Worm (Caenorhabditis elegans) whole organism, young adult: ENCODE measurements around the gene idpp-11.

Source experiments
- B0035.1 ChIP-seq: sonication (generic microtip); optimal IDR thresholded peaks from 2 replicates; lab custom pipeline; 2016; ENCODE audit warnings: missing genetic modification characterization, mild to moderate bottlenecking, missing compliant biosample characterization, missing genotype, missing genetic modification reagents
- B0336.3 ChIP-seq: fragments of 200-800 bp; sonication (Bioruptor generic); IDR thresholded peaks from 2 replicates; pipeline ENCODE4 v1.3.6; 2022; ENCODE audit warnings: missing genetic modification characterization, missing compliant biosample characterization
- F57C9.4 ChIP-seq: sonication (generic microtip); optimal IDR thresholded peaks from 2 replicates; lab custom pipeline; 2017; ENCODE audit warnings: mild to moderate bottlenecking, missing genetic modification characterization, missing compliant biosample characterization
- K12H6.12 ChIP-seq: fragments of 200-800 bp; sonication (Bioruptor generic); optimal IDR thresholded peaks from 2 replicates; lab custom pipeline; 2018; ENCODE audit warnings: mild to moderate bottlenecking, missing genetic modification characterization, missing compliant biosample characterization
- T07F8.4 ChIP-seq: sonication (generic microtip); optimal IDR thresholded peaks from 2 replicates; lab custom pipeline; 2016; ENCODE audit warnings: mild to moderate bottlenecking, missing genetic modification characterization, moderate library complexity, missing compliant biosample characterization
- ZK185.1 ChIP-seq: sonication (generic microtip); optimal IDR thresholded peaks from 2 replicates; lab custom pipeline; 2016; ENCODE audit warnings: mild to moderate bottlenecking, missing genetic modification characterization, missing compliant biosample characterization; ENCODE audit not compliant: poor library complexity, severe bottlenecking
- gei-17 ChIP-seq: fragments of 200-800 bp; sonication (Bioruptor generic); optimal IDR thresholded peaks from 2 replicates; lab custom pipeline; 2018; ENCODE audit warnings: mild to moderate bottlenecking, missing genetic modification characterization, missing compliant biosample characterization
- let-607 ChIP-seq, 2 experiments: fragments of 200-800 bp in 1 of 2; sonication (Bioruptor generic) in 1 of 2; sonication (generic microtip) in 1 of 2; optimal IDR thresholded peaks; 2 replicates each; lab custom pipeline; 2016 to 2018; ENCODE audit warnings: mild to moderate bottlenecking in 2 of 2, missing compliant biosample characterization in 2 of 2, missing genetic modification characterization in 2 of 2, moderate library complexity in 2 of 2, missing genotype in 1 of 2
- madf-3 ChIP-seq: fragments of 200-800 bp; sonication (Bioruptor generic); IDR thresholded peaks from 2 replicates; pipeline ENCODE4 v1.3.6; 2022; ENCODE audit warnings: missing genetic modification reagents, missing genetic modification characterization, missing compliant biosample characterization
- mcd-1 ChIP-seq: fragments of 200-800 bp; sonication (Bioruptor generic); IDR thresholded peaks from 2 replicates; pipeline ENCODE4 v1.3.6; 2022; ENCODE audit warnings: missing genetic modification reagents, missing genetic modification characterization, missing compliant biosample characterization
- nhr-27 ChIP-seq: fragments of 200-800 bp; sonication (Bioruptor generic); optimal IDR thresholded peaks from 2 replicates; lab custom pipeline; 2018; ENCODE audit warnings: mild to moderate bottlenecking, missing genetic modification characterization, moderate library complexity, missing compliant biosample characterization
- repo-1 ChIP-seq: sonication (generic microtip); optimal IDR thresholded peaks from 2 replicates; lab custom pipeline; 2017; ENCODE audit warnings: mild to moderate bottlenecking, missing genetic modification characterization, missing compliant biosample characterization
- sea-2 ChIP-seq: fragments of 200-800 bp; sonication (Bioruptor generic); IDR thresholded peaks from 2 replicates; pipeline ENCODE4 v1.3.6; 2022; ENCODE audit warnings: missing genetic modification characterization, missing compliant biosample characterization
- snpc-3.4 ChIP-seq: sonication (generic microtip); optimal IDR thresholded peaks from 2 replicates; lab custom pipeline; 2017; ENCODE audit warnings: missing genetic modification characterization, mild to moderate bottlenecking, missing compliant biosample characterization, antibody characterized with exemption, moderate library complexity, missing genotype, missing genetic modification reagents
- unc-130 ChIP-seq: sonication (generic microtip); optimal IDR thresholded peaks from 2 replicates; lab custom pipeline; 2016; ENCODE audit warnings: missing genetic modification reagents, missing genetic modification characterization, missing compliant biosample characterization
- zim-3 ChIP-seq: sonication (generic microtip); optimal IDR thresholded peaks from 2 replicates; lab custom pipeline; 2017; ENCODE audit warnings: mild to moderate bottlenecking, missing genetic modification characterization, moderate library complexity, missing compliant biosample characterization
- ztf-25 ChIP-seq: fragments of 200-800 bp; sonication (Bioruptor generic); IDR thresholded peaks from 2 replicates; pipeline ENCODE4 v1.3.6; 2022; ENCODE audit warnings: missing genetic modification reagents, missing genetic modification characterization, missing compliant biosample characterization
- ztf-3 ChIP-seq: fragments of 200-800 bp; sonication (Bioruptor generic); optimal IDR thresholded peaks from 2 replicates; lab custom pipeline; 2018; ENCODE audit warnings: mild to moderate bottlenecking, missing genetic modification characterization, missing compliant biosample characterization

Gene idpp-11

ce11 chrX:7888915-7889314, 46.6 kb downstream of the idpp-11 start, which contains the start of gene C39D10.2:
Gene C39D10.2, plus strand, starts transcription at chrX:7889215.
- no peak for TF ChIP-seq zim-3 (tag; lab: Kevin White, UChicago)

- TF ChIP-seq madf-3 (GFP tag; lab: Robert Waterston, UW) (no peak), let-607 (tag; optimal IDR thresholded peaks at IDR 0.05; lab: Kevin White, UChicago) (no peak), mcd-1 (GFP tag; lab: Robert Waterston, UW) (no peak), ztf-3 (GFP tag; lab: Kevin White, UChicago) (no peak), T07F8.4 (tag; lab: Kevin White, UChicago) (no peak), repo-1 (tag; lab: Kevin White, UChicago) (no peak), F57C9.4 (tag; lab: Kevin White, UChicago) (no peak), ztf-25 (GFP tag; lab: Robert Waterston, UW) (no peak), nhr-27 (tag; lab: Kevin White, UChicago) (no peak), gei-17 (GFP tag; lab: Kevin White, UChicago) (no peak), snpc-3.4 (no peak), ZK185.1 (tag; lab: Kevin White, UChicago) (no peak), sea-2 (GFP tag; lab: Robert Waterston, UW) (no peak), B0336.3 (GFP tag; lab: Robert Waterston, UW) (no peak), unc-130 (GFP tag; lab: Kevin White, UChicago) (no peak), K12H6.12 (no peak), B0035.1 (tag; lab: Kevin White, UChicago) (no peak)
Measured at ce11 chrX:7892296-7892695, 50.0 kb downstream of the idpp-11 start, which contains the start of gene C39D10.5. Gene C39D10.5, minus strand, starts transcription at chrX:7892396.
